Fruit fly (Drosophila melanogaster) whole organism, wandering third instar larva: Measurements from ENCODE around the gene Mvl.

ENCODE experiments used
- Abd-B ChIP-seq: fragments of >200 bp; optimal IDR thresholded peaks from 2 replicates; lab custom pipeline; 2017; ENCODE audit warnings: missing biosample characterization, missing genetic modification characterization
- CG32264 ChIP-seq: fragments of 200-800 bp; sonication (Bioruptor generic); optimal IDR thresholded peaks from 2 replicates; lab custom pipeline; 2016; ENCODE audit warnings: missing biosample characterization, missing genetic modification characterization
- CG9705 ChIP-seq: fragments of 200-800 bp; sonication (Bioruptor generic); optimal IDR thresholded peaks from 2 replicates; lab custom pipeline; 2018; ENCODE audit warnings: missing biosample characterization, mild to moderate bottlenecking, missing genetic modification characterization
- Dif ChIP-seq: fragments of 200-275, 200-300 bp; sonication (Bioruptor generic); optimal IDR thresholded peaks from 2 replicates; lab custom pipeline; 2018; ENCODE audit warnings: missing biosample characterization, missing genetic modification characterization; ENCODE audit not compliant: partially characterized antibody
- GATAd ChIP-seq: sonication (Bioruptor generic); optimal IDR thresholded peaks from 2 replicates; lab custom pipeline; 2016; ENCODE audit warnings: missing biosample characterization, missing genetic modification characterization
- HLH106 ChIP-seq: fragments of 200-800 bp; optimal IDR thresholded peaks from 3 replicates; lab custom pipeline; 2019; ENCODE audit warnings: missing biosample characterization, mild to moderate bottlenecking, missing genetic modification characterization, moderate library complexity
- Hnf4 ChIP-seq: fragments of 200-800 bp; sonication (Bioruptor generic); optimal IDR thresholded peaks from 2 replicates; lab custom pipeline; 2016; ENCODE audit warnings: missing biosample characterization, mild to moderate bottlenecking, missing genetic modification characterization
- Hr78 ChIP-seq: fragments of >200 bp; optimal IDR thresholded peaks from 2 replicates; lab custom pipeline; 2017; ENCODE audit warnings: missing biosample characterization, missing genetic modification characterization
- Hr83 ChIP-seq: fragments of 200-300 bp; sonication (Bioruptor generic); optimal IDR thresholded peaks from 2 replicates; lab custom pipeline; 2016; ENCODE audit warnings: missing biosample characterization, mild to moderate bottlenecking, missing genetic modification characterization, moderate library complexity; ENCODE audit not compliant: poor library complexity, severe bottlenecking
- Jra ChIP-seq: sonication (Bioruptor generic); optimal IDR thresholded peaks from 2 replicates; lab custom pipeline; 2016; ENCODE audit warnings: missing biosample characterization, missing genetic modification characterization
- Mio ChIP-seq: sonication (Bioruptor generic); optimal IDR thresholded peaks from 2 replicates; lab custom pipeline; 2016; ENCODE audit warnings: missing biosample characterization, missing genetic modification characterization
- N ChIP-seq: fragments of >200 bp; optimal IDR thresholded peaks from 2 replicates; lab custom pipeline; 2018; ENCODE audit warnings: missing biosample characterization, missing external identifiers, missing genetic modification characterization
- OdsH ChIP-seq: fragments of 200-800 bp; sonication (Bioruptor generic); optimal IDR thresholded peaks from 2 replicates; lab custom pipeline; 2016; ENCODE audit warnings: missing biosample characterization, mild to moderate bottlenecking, missing genetic modification characterization
- Sp1 ChIP-seq: fragments of 200-800 bp; sonication (Bioruptor generic); optimal IDR thresholded peaks from 3 replicates; lab custom pipeline; 2019; ENCODE audit warnings: missing biosample characterization, mild to moderate bottlenecking, missing genetic modification characterization, moderate library complexity
- Vsx2 ChIP-seq: fragments of 200-300, 225-300 bp; sonication (Bioruptor generic); optimal IDR thresholded peaks from 2 replicates; lab custom pipeline; 2018; ENCODE audit warnings: missing biosample characterization, missing genetic modification characterization; ENCODE audit not compliant: partially characterized antibody
- br ChIP-seq: fragments of 200-800 bp; sonication (Bioruptor generic); optimal IDR thresholded peaks from 2 replicates; lab custom pipeline; 2016; ENCODE audit warnings: missing biosample characterization, missing genetic modification characterization
- brk ChIP-seq: fragments of 200-800 bp; sonication (Bioruptor generic); optimal IDR thresholded peaks from 2 replicates; lab custom pipeline; 2016; ENCODE audit warnings: missing biosample characterization, mild to moderate bottlenecking, missing genetic modification characterization
- dl ChIP-seq, 2 experiments: fragments of 175-275, 200-275 bp in 1 of 2; fragments of 200-275 bp in 1 of 2; sonication (Bioruptor generic); optimal IDR thresholded peaks; lab custom pipeline; 2018; ENCODE audit warnings: mild to moderate bottlenecking in 2 of 2, missing biosample characterization in 2 of 2, missing genetic modification characterization in 2 of 2, moderate library complexity in 2 of 2; ENCODE audit not compliant: partially characterized antibody in 2 of 2, insufficient read depth in 1 of 2
- dmrt93B ChIP-seq: fragments of 200-800 bp; sonication (Bioruptor generic); optimal IDR thresholded peaks from 2 replicates; lab custom pipeline; 2018; ENCODE audit warnings: missing biosample characterization, mild to moderate bottlenecking, missing genetic modification characterization
- dsf ChIP-seq: sonication (Bioruptor generic); optimal IDR thresholded peaks from 2 replicates; lab custom pipeline; 2016; ENCODE audit warnings: missing biosample characterization, missing genetic modification characterization, borderline replicate concordance
- ey ChIP-seq: fragments of 200-800 bp; sonication (Bioruptor generic); optimal IDR thresholded peaks from 2 replicates; lab custom pipeline; 2016; ENCODE audit warnings: missing biosample characterization, missing genetic modification characterization
- foxo ChIP-seq, 2 experiments: fragments of 200-800 bp; sonication (Bioruptor generic); optimal IDR thresholded peaks; 2 replicates in 1 of 2; 3 replicates in 1 of 2; lab custom pipeline; 2016 to 2017; ENCODE audit warnings: missing biosample characterization in 2 of 2, missing genetic modification characterization in 2 of 2
- fru ChIP-seq: fragments of 200-800 bp; sonication (Bioruptor generic); optimal IDR thresholded peaks from 3 replicates; lab custom pipeline; 2016; ENCODE audit warnings: missing biosample characterization, mild to moderate bottlenecking, missing genetic modification characterization
- h ChIP-seq: fragments of 200-800 bp; sonication (Bioruptor generic); optimal IDR thresholded peaks from 3 replicates; lab custom pipeline; 2016; ENCODE audit warnings: missing biosample characterization, mild to moderate bottlenecking, missing genetic modification characterization
- jim ChIP-seq: fragments of 175-275, 200-325 bp; sonication (Bioruptor generic); optimal IDR thresholded peaks from 2 replicates; lab custom pipeline; 2016; ENCODE audit warnings: missing biosample characterization, mild to moderate bottlenecking, missing genetic modification characterization
- lola ChIP-seq: fragments of >200 bp; optimal IDR thresholded peaks from 2 replicates; lab custom pipeline; 2017; ENCODE audit warnings: missing biosample characterization, missing genetic modification characterization
- psq ChIP-seq: fragments of 200-800 bp; sonication (Bioruptor generic); optimal IDR thresholded peaks from 3 replicates; lab custom pipeline; 2017; ENCODE audit warnings: missing biosample characterization, mild to moderate bottlenecking, missing genetic modification characterization, moderate library complexity
- rgr ChIP-seq: fragments of 200-800 bp; sonication (Bioruptor generic); optimal IDR thresholded peaks from 3 replicates; lab custom pipeline; 2016; ENCODE audit warnings: missing biosample characterization, mild to moderate bottlenecking, missing genetic modification characterization
- sage ChIP-seq: fragments of 200-800 bp; sonication (Bioruptor generic); optimal IDR thresholded peaks from 2 replicates; lab custom pipeline; 2016; ENCODE audit warnings: missing biosample characterization, mild to moderate bottlenecking, missing genetic modification characterization
- sv ChIP-seq: fragments of 200-800 bp; sonication (Bioruptor generic); optimal IDR thresholded peaks from 3 replicates; lab custom pipeline; 2016; ENCODE audit warnings: missing biosample characterization, missing genetic modification characterization
- tai ChIP-seq: sonication (Bioruptor generic); optimal IDR thresholded peaks from 2 replicates; lab custom pipeline; 2016; ENCODE audit warnings: missing biosample characterization, missing genetic modification characterization
- usp ChIP-seq: fragments of >200 bp; optimal IDR thresholded peaks from 2 replicates; lab custom pipeline; 2017; ENCODE audit warnings: missing biosample characterization, missing genetic modification characterization
- woc ChIP-seq: sonication (Bioruptor generic); optimal IDR thresholded peaks from 2 replicates; lab custom pipeline; 2016; ENCODE audit warnings: missing biosample characterization, mild to moderate bottlenecking, missing genetic modification characterization

The Mvl gene

dm6 chr3R:21048729-21049128 is 11.9 kb downstream of the Mvl start, which contains the start of gene CG7079:
Gene CG7079, minus strand, starts transcription at chr3R:21048829.
- TF ChIP-seq Mio (GFP tag; lab: Kevin White, UChicago) (no peak), usp (GFP tag; lab: Kevin White, UChicago) (no peak), Abd-B (GFP tag; lab: Kevin White, UChicago) (no peak), br (no peak), h (GFP tag; lab: Kevin White, UChicago) (no peak), GATAd (GFP tag; lab: Kevin White, UChicago) (no peak), Vsx2 (GFP tag; lab: Kevin White, UChicago) (no peak), CG32264 (GFP tag; lab: Kevin White, UChicago) (no peak), ey (GFP tag; lab: Kevin White, UChicago) (no peak), sv (GFP tag; lab: Kevin White, UChicago) (no peak), sage (GFP tag; lab: Kevin White, UChicago) (no peak), foxo (GFP tag; optimal IDR thresholded peaks at IDR 0.05; lab: Kevin White, UChicago) (no peak), Hr78 (GFP tag; lab: Kevin White, UChicago) (no peak)

DNA sequence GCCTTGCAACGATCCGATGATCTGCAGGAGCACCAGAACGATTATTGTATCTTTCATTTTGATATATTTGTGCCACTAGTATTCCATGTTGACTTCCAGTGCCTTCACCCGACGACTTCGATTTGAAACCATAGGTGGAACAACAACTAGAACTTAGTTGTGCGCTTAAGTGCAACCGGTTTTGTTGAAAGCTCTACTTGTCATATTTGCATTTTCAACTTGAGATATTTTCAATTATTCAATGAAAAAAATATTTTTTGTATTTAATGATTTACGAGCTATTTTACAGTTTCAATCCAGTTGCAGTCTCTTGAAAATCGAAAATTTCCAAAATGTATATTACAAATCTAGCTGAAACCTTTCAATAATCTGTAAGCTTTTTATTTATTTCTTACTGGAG is 13.7 kb downstream of the Mvl start, which contains the start of gene CG31207:
Gene CG31207 (minus strand): TSS at position 101 of the 400 bp plus-strand sequence.
- TF ChIP-seq rgr (GFP tag; lab: Kevin White, UChicago) (no peak), woc (GFP tag; lab: Kevin White, UChicago) (no peak), Mio (GFP tag; lab: Kevin White, UChicago) (no peak), Hr83 (no peak), Hnf4 (GFP tag; lab: Kevin White, UChicago) (no peak), dmrt93B (no peak), Abd-B (GFP tag; lab: Kevin White, UChicago) (no peak), jim (GFP tag; lab: Kevin White, UChicago) (no peak), OdsH (GFP tag; lab: Kevin White, UChicago) (no peak), CG9705 (GFP tag; lab: Kevin White, UChicago) (no peak), Jra (no peak), ey (GFP tag; lab: Kevin White, UChicago) (no peak), lola (GFP tag; lab: Kevin White, UChicago) (no peak), br (no peak), tai (GFP tag; lab: Kevin White, UChicago) (no peak)

dm6 chr3R:21045742-21046141 is 14.9 kb downstream of the Mvl start, which contains the start of gene CG31189:
Gene CG31189, minus strand, starts transcription at chr3R:21045842.
- TF ChIP-seq woc (GFP tag; lab: Kevin White, UChicago) (no peak), Dif (GFP tag; lab: Kevin White, UChicago) (no peak), sage (GFP tag; lab: Kevin White, UChicago) (no peak), foxo (GFP tag; optimal IDR thresholded peaks at IDR 0.05; lab: Kevin White, UChicago) (no peak), ey (GFP tag; lab: Kevin White, UChicago) (no peak), Abd-B (GFP tag; lab: Kevin White, UChicago) (no peak), fru (GFP tag; lab: Kevin White, UChicago) (no peak), HLH106 (tag; lab: Kevin White, UChicago) (no peak), Jra (no peak), OdsH (GFP tag; lab: Kevin White, UChicago) (no peak), brk (GFP tag; lab: Kevin White, UChicago) (no peak), lola (GFP tag; lab: Kevin White, UChicago) (no peak), Hnf4 (GFP tag; lab: Kevin White, UChicago) (no peak), dmrt93B (no peak)

dm6 chr3R:21043549-21044118 is 17.0 kb downstream of the Mvl start, which contains the start of gene CG12278:
Gene CG12278, plus strand, starts transcription at chr3R:21044068.
- TF ChIP-seq dsf (GFP tag; lab: Kevin White, UChicago) (no peak), Dif (GFP tag; lab: Kevin White, UChicago) (no peak), brk (GFP tag; lab: Kevin White, UChicago) (no peak), rgr (GFP tag; lab: Kevin White, UChicago) (no peak), usp (GFP tag; lab: Kevin White, UChicago) (no peak), HLH106 (tag; lab: Kevin White, UChicago) (no peak), dl (GFP tag; optimal IDR thresholded peaks at IDR 0.05; lab: Kevin White, UChicago; ENCODE audit: insufficient read depth in 1 of 2, partially characterized antibody in 2 of 2) (no peak), Sp1 (GFP tag; lab: Kevin White, UChicago) (no peak), CG9705 (GFP tag; lab: Kevin White, UChicago) (no peak), psq (no peak), Vsx2 (GFP tag; lab: Kevin White, UChicago) (no peak), foxo (GFP tag; optimal IDR thresholded peaks at IDR 0.05; lab: Kevin White, UChicago) (no peak), Hr83 (no peak), N (no peak), dmrt93B (no peak), tai (GFP tag; lab: Kevin White, UChicago) (no peak), br (no peak), GATAd (GFP tag; lab: Kevin White, UChicago) (no peak)
